Worm (Caenorhabditis elegans) whole organism, L4 larva: ENCODE data around the gene stdh-3.

Experiments used
- T26A8.4 ChIP-seq: fragments of 200-800 bp; sonication (Bioruptor generic); IDR thresholded peaks from 2 replicates; pipeline ENCODE4 v1.3.6; 2022; ENCODE audit warnings: missing genetic modification characterization, missing compliant biosample characterization
- Y5F2A.4 ChIP-seq: fragments of 200-800 bp; sonication (Bioruptor generic); optimal IDR thresholded peaks from 2 replicates; lab custom pipeline; 2018; ENCODE audit warnings: mild to moderate bottlenecking, missing genetic modification characterization, missing compliant biosample characterization
- ZK337.2 ChIP-seq: fragments of 200-800 bp; sonication (Bioruptor generic); IDR thresholded peaks from 2 replicates; pipeline ENCODE4 v1.3.6; 2022; ENCODE audit warnings: missing genetic modification reagents, missing genetic modification characterization, missing compliant biosample characterization
- aha-1 ChIP-seq: fragments of 150-350 bp; peaks from one replicate; lab custom pipeline; 2014; ENCODE audit warnings: missing biosample characterization, missing genetic modification characterization
- ama-1 ChIP-seq: fragments of 150-350 bp; optimal IDR thresholded peaks from 2 replicates; lab custom pipeline; 2014; ENCODE audit warnings: inconsistent platforms, mixed read lengths
- arid-1 ChIP-seq: fragments of 200-800 bp; sonication (Bioruptor generic); conservative IDR thresholded peaks from 2 replicates; pipeline ENCODE4 v1.3.6; 2022; ENCODE audit warnings: missing genetic modification reagents, missing genetic modification characterization, missing compliant biosample characterization
- ceh-28 ChIP-seq: fragments of 150-350 bp; optimal IDR thresholded peaks from 2 replicates; lab custom pipeline; 2014; ENCODE audit warnings: missing biosample characterization, missing genetic modification reagents, missing genetic modification characterization
- ceh-62 ChIP-seq: sonication (generic microtip); optimal IDR thresholded peaks from 2 replicates; lab custom pipeline; 2017; ENCODE audit warnings: missing biosample characterization, missing genetic modification characterization
- ceh-82 ChIP-seq: sonication (generic microtip); optimal IDR thresholded peaks from 2 replicates; lab custom pipeline; 2017; ENCODE audit warnings: missing biosample characterization, missing genetic modification characterization
- ces-1 ChIP-seq: fragments of 150-350 bp; sonication (generic microtip); optimal IDR thresholded peaks from 4 replicates; lab custom pipeline; 2014; ENCODE audit warnings: missing biosample characterization, missing genetic modification reagents, missing genetic modification characterization
- cey-2 ChIP-seq: sonication (generic microtip); optimal IDR thresholded peaks from 3 replicates; lab custom pipeline; 2017; ENCODE audit warnings: missing genetic modification characterization, mild to moderate bottlenecking, missing compliant biosample characterization, antibody characterized with exemption, borderline replicate concordance; ENCODE audit not compliant: insufficient read depth
- daf-16 ChIP-seq, 3 experiments: sonication (generic microtip); optimal IDR thresholded peaks; 2 replicates each; lab custom pipeline; 2016 to 2017; ENCODE audit warnings: missing genetic modification characterization in 3 of 3, missing genetic modification reagents in 3 of 3, mild to moderate bottlenecking in 2 of 3, missing compliant biosample characterization in 2 of 3, missing biosample characterization in 1 of 3, moderate library complexity in 1 of 3
- daf-8 ChIP-seq: fragments of 200-800 bp; sonication (Bioruptor generic); IDR thresholded peaks from 2 replicates; pipeline ENCODE4 v1.3.6; 2022; ENCODE audit warnings: missing genetic modification characterization, missing compliant biosample characterization
- dmd-8 ChIP-seq: fragments of 200-800 bp; sonication (Bioruptor generic); IDR thresholded peaks from 2 replicates; pipeline ENCODE4 v1.3.6; 2022; ENCODE audit warnings: missing genetic modification characterization, missing compliant biosample characterization
- dve-1 ChIP-seq: sonication (generic microtip); optimal IDR thresholded peaks from 2 replicates; lab custom pipeline; 2017; ENCODE audit warnings: antibody characterized with exemption, mild to moderate bottlenecking, missing genetic modification characterization, missing compliant biosample characterization; ENCODE audit not compliant: insufficient read depth
- fkh-10 ChIP-seq: fragments of 150-350 bp; optimal IDR thresholded peaks from 2 replicates; lab custom pipeline; 2014; ENCODE audit warnings: missing biosample characterization, missing genetic modification reagents, missing genetic modification characterization
- fos-1 ChIP-seq: fragments of 150-350 bp; optimal IDR thresholded peaks from 2 replicates; lab custom pipeline; 2014; ENCODE audit warnings: missing biosample characterization, missing genetic modification characterization
- hlh-11 ChIP-seq: fragments of 200-800 bp; sonication (Bioruptor generic); optimal IDR thresholded peaks from 2 replicates; lab custom pipeline; 2018; ENCODE audit warnings: mild to moderate bottlenecking, missing genetic modification characterization, missing compliant biosample characterization
- hmg-1.1 ChIP-seq: fragments of 200-800 bp; sonication (Bioruptor generic); IDR thresholded peaks from 2 replicates; pipeline ENCODE4 v1.3.6; 2022; ENCODE audit warnings: missing genetic modification reagents, missing genetic modification characterization, missing compliant biosample characterization
- lim-7 ChIP-seq: fragments of 200-800 bp; sonication (Bioruptor generic); IDR thresholded peaks from 2 replicates; pipeline ENCODE4 v1.3.6; 2022; ENCODE audit warnings: missing genetic modification characterization, missing compliant biosample characterization
- lin-39 ChIP-seq: fragments of 150-350 bp; optimal IDR thresholded peaks from 2 replicates; lab custom pipeline; 2014; ENCODE audit warnings: missing biosample characterization, missing genetic modification reagents, missing genetic modification characterization
- lsy-2 ChIP-seq, 2 experiments: fragments of 150-350 bp in 1 of 2; sonication (generic microtip) in 1 of 2; optimal IDR thresholded peaks; 2 replicates each; lab custom pipeline; 2014 to 2017; ENCODE audit warnings: missing biosample characterization in 2 of 2, missing genetic modification characterization in 2 of 2
- mdl-1 ChIP-seq, 2 experiments: fragments of 150-350 bp in 1 of 2; sonication (generic microtip) in 1 of 2; optimal IDR thresholded peaks; 2 replicates each; lab custom pipeline; 2014 to 2017; ENCODE audit warnings: missing biosample characterization in 2 of 2, missing genetic modification characterization in 2 of 2
- mdt-29 ChIP-seq: fragments of 200-800 bp; sonication (Bioruptor generic); IDR thresholded peaks from 2 replicates; pipeline ENCODE4 v1.3.6; 2022; ENCODE audit warnings: missing genetic modification reagents, missing genetic modification characterization, missing compliant biosample characterization
- mes-2 ChIP-seq: sonication (generic microtip); optimal IDR thresholded peaks from 2 replicates; lab custom pipeline; 2016; ENCODE audit warnings: missing genotype, mild to moderate bottlenecking, missing genetic modification characterization, missing compliant biosample characterization; ENCODE audit not compliant: poor library complexity, severe bottlenecking
- nhr-11 ChIP-seq: fragments of 150-350 bp; optimal IDR thresholded peaks from 2 replicates; lab custom pipeline; 2014; ENCODE audit warnings: missing biosample characterization, missing genetic modification characterization
- nhr-28 ChIP-seq: fragments of 150-350 bp; optimal IDR thresholded peaks from 2 replicates; lab custom pipeline; 2014; ENCODE audit warnings: missing biosample characterization, missing genetic modification characterization
- pha-4 ChIP-seq, 2 experiments: fragments of 150-350 bp in 1 of 2; fragments of 200-800 bp in 1 of 2; sonication (Bioruptor generic) in 1 of 2; IDR thresholded peaks in 1 of 2; optimal IDR thresholded peaks in 1 of 2; 2 replicates each; pipeline versions ENCODE4 v1.3.6 to Lab custom; 2014 to 2022; ENCODE audit warnings: missing genetic modification characterization in 2 of 2, missing genetic modification reagents in 2 of 2, missing biosample characterization in 1 of 2, missing compliant biosample characterization in 1 of 2
- pqm-1 ChIP-seq: sonication (generic microtip); optimal IDR thresholded peaks from 2 replicates; lab custom pipeline; 2017; ENCODE audit warnings: missing biosample characterization, missing genetic modification characterization
- sdz-12 ChIP-seq: fragments of 200-800 bp; sonication (Bioruptor generic); optimal IDR thresholded peaks from 2 replicates; lab custom pipeline; 2018; ENCODE audit warnings: mild to moderate bottlenecking, missing genetic modification characterization, missing compliant biosample characterization
- tag-97 ChIP-seq: fragments of 200-800 bp; sonication (Bioruptor generic); IDR thresholded peaks from 2 replicates; pipeline ENCODE4 v1.3.6; 2022; ENCODE audit warnings: missing genetic modification characterization, missing compliant biosample characterization
- unc-130 ChIP-seq: sonication (generic microtip); optimal IDR thresholded peaks from 2 replicates; lab custom pipeline; 2016; ENCODE audit warnings: missing genetic modification reagents, missing genetic modification characterization, missing compliant biosample characterization
- unc-62 ChIP-seq, 3 experiments: fragments of 150-350 bp in 1 of 3; sonication (generic microtip); optimal IDR thresholded peaks in 2 of 3; peaks in 1 of 3; 1 replicate in 1 of 3; 2 replicates in 2 of 3; lab custom pipeline; 2014 to 2017; ENCODE audit warnings: missing biosample characterization in 3 of 3, missing genetic modification characterization in 3 of 3, missing genetic modification reagents in 3 of 3, missing genotype in 1 of 3
- zag-1 ChIP-seq: fragments of 150-350 bp; optimal IDR thresholded peaks from 2 replicates; lab custom pipeline; 2014; ENCODE audit warnings: missing biosample characterization, missing genetic modification characterization
- zip-11 ChIP-seq: fragments of 200-800 bp; sonication (Bioruptor generic); IDR thresholded peaks from 2 replicates; pipeline ENCODE4 v1.3.6; 2022; ENCODE audit warnings: missing genetic modification characterization, missing compliant biosample characterization
- ztf-11 ChIP-seq: fragments of 150-350 bp; optimal IDR thresholded peaks from 2 replicates; lab custom pipeline; 2014; ENCODE audit warnings: missing biosample characterization, missing genetic modification characterization
- ztf-7 ChIP-seq: fragments of 150-350 bp; optimal IDR thresholded peaks from 2 replicates; lab custom pipeline; 2014; ENCODE audit warnings: missing biosample characterization, missing genetic modification characterization

The stdh-3 gene

DNA sequence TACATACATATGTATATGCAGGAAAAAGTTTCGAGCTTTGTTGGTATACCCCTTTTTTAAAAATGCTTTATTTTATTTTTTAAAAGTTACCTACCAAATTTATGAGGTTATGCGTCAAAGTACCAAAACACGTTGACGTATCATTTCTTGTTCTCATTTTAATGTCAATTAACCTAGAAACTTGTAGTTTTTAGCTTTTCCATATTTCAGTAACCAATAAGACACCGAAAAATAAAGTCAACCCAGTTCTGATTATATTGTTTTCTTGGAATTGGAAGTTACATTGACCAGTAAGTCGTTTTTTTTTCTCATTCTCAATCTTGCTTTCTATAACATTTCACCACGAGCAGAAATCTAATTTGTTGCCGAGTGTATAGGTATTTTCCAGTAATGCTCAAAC is 32.4 kb downstream of the stdh-3 start, which contains the start of gene srw-145:
srw-145 (plus strand) TSS at position 301 of the 400 bp plus-strand sequence.
- TF ChIP-seq aha-1 (tag; lab: Kevin White, UChicago): peak; percentile 41
- TF ChIP-seq nhr-11 (tag; lab: Kevin White, UChicago): peak; percentile 6
- no peak for TF ChIP-seq sdz-12 (GFP tag; lab: Kevin White, UChicago)
- TF ChIP-seq, all 104 proteins: peak for 2

DNA sequence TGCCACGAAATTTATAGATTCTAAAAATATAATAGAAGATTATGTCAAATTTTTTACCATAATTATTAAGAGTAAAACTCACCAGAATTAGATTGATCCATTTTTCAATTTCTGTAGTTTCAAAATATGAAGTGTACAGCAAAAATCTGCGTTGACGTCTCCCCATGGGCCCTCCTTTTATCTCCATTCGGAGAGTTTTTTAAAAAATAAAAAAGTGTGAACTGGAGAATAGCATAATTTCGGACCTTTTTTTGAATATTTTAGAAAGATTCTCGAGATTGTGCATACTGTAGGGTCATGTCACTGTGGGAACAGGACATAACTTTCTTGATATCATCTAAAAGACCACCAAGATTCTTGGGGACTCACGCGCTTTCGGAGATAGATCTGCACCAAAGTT is 37.7 kb downstream of the stdh-3 start, which contains the start of gene dpr-1:
dpr-1 (minus strand) TSS at position 101 of the 400 bp plus-strand sequence.
- TF ChIP-seq ama-1 (lab: Kevin White, UChicago): no peak

DNA sequence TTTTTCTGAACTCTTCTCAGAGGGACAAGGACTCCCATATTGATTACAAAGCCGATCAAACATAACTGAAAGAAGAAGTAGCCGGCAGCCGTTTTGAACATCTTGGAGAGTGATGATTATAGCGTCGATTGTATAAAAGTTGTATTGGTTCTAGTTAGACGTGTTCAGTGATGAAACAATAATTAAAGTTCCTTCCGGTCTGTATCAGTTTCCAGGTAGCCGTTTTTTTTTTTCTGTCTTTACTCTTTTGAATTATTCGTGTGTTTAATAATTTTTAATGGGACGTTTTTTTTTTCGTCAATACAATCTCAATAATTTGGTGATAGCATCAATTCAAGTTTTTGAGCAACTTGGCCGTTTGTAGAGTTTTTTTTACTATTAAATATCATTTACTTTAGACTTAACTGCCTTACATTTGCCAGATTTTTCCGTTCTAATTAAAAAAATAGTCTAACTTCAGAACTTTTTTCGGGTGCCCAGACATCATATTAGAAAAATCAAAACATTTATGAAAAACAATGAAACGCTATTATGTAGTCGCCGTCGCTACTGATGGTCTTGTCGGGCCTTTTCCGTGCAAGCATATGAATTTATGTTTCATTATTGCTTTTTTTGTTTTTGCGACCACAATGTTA is 42.1 kb downstream of the stdh-3 start, which contains the start of the genes srx-10 and clec-226:
srx-10 (minus strand) TSS at position 101 of the 635 bp plus-strand sequence.
clec-226 (plus strand) TSS at position 585 of the 635 bp plus-strand sequence.
- TF ChIP-seq ceh-28 (tag; lab: Kevin White, UChicago) (no peak), hmg-1.1 (GFP tag; lab: Robert Waterston, UW) (no peak), pqm-1 (no peak), lsy-2 (tag; optimal IDR thresholded peaks at IDR 0.05; lab: Kevin White, UChicago) (no peak), dve-1 (tag; lab: Kevin White, UChicago) (no peak), T26A8.4 (GFP tag; lab: Robert Waterston, UW) (no peak), tag-97 (GFP tag; lab: Robert Waterston, UW) (no peak), mdl-1 (tag; optimal IDR thresholded peaks at IDR 0.05; lab: Kevin White, UChicago) (no peak), ces-1 (GFP tag; lab: Kevin White, UChicago) (no peak), arid-1 (no peak), Y5F2A.4 (GFP tag; lab: Kevin White, UChicago) (no peak), zag-1 (tag; lab: Kevin White, UChicago) (no peak), dmd-8 (GFP tag; lab: Robert Waterston, UW) (no peak), nhr-28 (tag; lab: Kevin White, UChicago) (no peak), ZK337.2 (GFP tag; lab: Robert Waterston, UW) (no peak), ceh-62 (tag; lab: Kevin White, UChicago) (no peak), ceh-82 (tag; lab: Kevin White, UChicago) (no peak)

DNA sequence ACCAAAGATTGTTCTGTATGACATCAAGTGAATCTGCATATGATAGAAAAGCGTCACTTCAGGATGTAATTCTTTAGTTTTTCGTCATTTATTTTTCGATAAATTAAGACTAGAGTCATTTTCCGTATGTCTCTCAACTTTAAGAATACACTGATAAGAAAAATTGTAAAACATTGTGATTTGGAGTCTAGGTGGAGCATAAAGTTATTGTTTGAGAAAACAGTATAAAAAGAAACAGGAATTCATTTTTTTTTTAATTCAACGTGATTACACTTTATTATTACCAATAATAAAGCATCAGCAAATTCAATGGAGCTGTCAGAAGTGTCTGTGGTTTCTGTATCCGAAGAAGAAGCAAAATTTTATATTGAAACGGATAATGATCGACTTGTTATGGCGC is 44.6 kb downstream of the stdh-3 start, which contains the start of gene R10D12.6:
R10D12.6 (plus strand) TSS at position 301 of the 400 bp plus-strand sequence.
- TF ChIP-seq fos-1 (tag; lab: Kevin White, UChicago) (no peak), hlh-11 (no peak), nhr-28 (tag; lab: Kevin White, UChicago) (peak; percentile 52), ztf-7 (tag; lab: Kevin White, UChicago) (no peak), unc-62 (GFP tag; optimal IDR thresholded peaks at IDR 0.05 in 1 of 2; lab: Kevin White, UChicago) (no peak), unc-62 (tag; optimal IDR thresholded peaks at IDR 0.05; lab: Kevin White, UChicago) (no peak), cey-2 (tag; lab: Kevin White, UChicago) (no peak), mes-2 (tag; lab: Kevin White, UChicago) (no peak), pqm-1 (peak; percentile 3)

DNA sequence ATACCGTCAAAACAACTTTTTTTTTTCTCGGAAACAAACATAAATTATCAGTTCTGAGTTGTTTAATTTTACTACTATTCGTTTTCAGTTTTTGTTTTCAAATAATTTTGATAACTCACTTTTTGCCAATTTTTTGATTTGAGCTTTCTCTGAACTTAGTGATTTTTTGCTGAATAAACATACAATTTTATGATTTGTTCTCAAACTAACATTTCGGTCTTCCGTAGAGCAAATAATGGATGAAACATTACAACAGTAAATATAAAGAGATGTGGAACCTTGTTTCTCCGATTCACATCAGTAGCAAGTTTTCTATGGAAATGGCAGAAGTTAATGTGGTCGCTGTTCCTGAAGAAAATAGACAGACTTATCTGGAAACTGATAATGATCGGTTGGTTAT is 45.3 kb downstream of the stdh-3 start, which contains the start of gene R10D12.7:
R10D12.7 (plus strand) TSS at position 301 of the 400 bp plus-strand sequence.
- no peak for TF ChIP-seq ceh-28 (tag; lab: Kevin White, UChicago)
- TF ChIP-seq zip-11: no peak
- no peak for TF ChIP-seq pqm-1
- no peak for TF ChIP-seq ceh-82 (tag; lab: Kevin White, UChicago)
- no peak for TF ChIP-seq fkh-10
- no peak for TF ChIP-seq daf-16 (GFP tag; optimal IDR thresholded peaks at IDR 0.05; lab: Kevin White, UChicago)
- TF ChIP-seq daf-16 (tag; optimal IDR thresholded peaks at IDR 0.05; lab: Kevin White, UChicago): no peak
- no peak for TF ChIP-seq nhr-11 (tag; lab: Kevin White, UChicago)
- TF ChIP-seq lim-7: no peak
- TF ChIP-seq unc-130 (GFP tag; lab: Kevin White, UChicago): no peak
- no peak for TF ChIP-seq daf-8 (GFP tag; lab: Robert Waterston, UW)
- TF ChIP-seq lin-39 (tag; lab: Kevin White, UChicago): no peak
- TF ChIP-seq mdt-29 (GFP tag; lab: Robert Waterston, UW): no peak
- TF ChIP-seq ztf-11: no peak
- TF ChIP-seq pha-4 (GFP tag; IDR thresholded peaks at IDR 0.05; lab: Robert Waterston, UW): no peak
- no peak for TF ChIP-seq pha-4 (tag; optimal IDR thresholded peaks at IDR 0.05; lab: Kevin White, UChicago)
